Worm (Caenorhabditis elegans) whole organism, L4 larva: ENCODE data around the gene T09E8.4.
A peak's percentile ranks its signal among the peaks of the same experiment; 100 is the strongest.

Source experiments
- ZK546.5 ChIP-seq, 2 experiments: sonication (generic microtip); optimal IDR thresholded peaks; 2 replicates each; lab custom pipeline; 2017; ENCODE audit warnings: missing biosample characterization in 2 of 2, missing genetic modification characterization in 2 of 2
- ceh-20 ChIP-seq: fragments of 200-800 bp; sonication (Bioruptor generic); IDR thresholded peaks from 2 replicates; pipeline ENCODE4 v1.3.6; 2022; ENCODE audit warnings: missing genetic modification reagents, missing genetic modification characterization, missing compliant biosample characterization
- pqm-1 ChIP-seq: sonication (generic microtip); optimal IDR thresholded peaks from 2 replicates; lab custom pipeline; 2017; ENCODE audit warnings: missing biosample characterization, missing genetic modification characterization
- zag-1 ChIP-seq: fragments of 150-350 bp; optimal IDR thresholded peaks from 2 replicates; lab custom pipeline; 2014; ENCODE audit warnings: missing biosample characterization, missing genetic modification characterization

- TF ChIP-seq ZK546.5 (tag; optimal IDR thresholded peaks at IDR 0.05; lab: Kevin White, UChicago) = no peak
- TF ChIP-seq pqm-1 = peak; percentile 93
- TF ChIP-seq ceh-20 (GFP tag; lab: Robert Waterston, UW) = no peak
- no peak for TF ChIP-seq zag-1 (tag; lab: Kevin White, UChicago)
Observed at ce11 chrV:13163841-13164240, 20.2 kb downstream of the T09E8.4 start.
